Worm (Caenorhabditis elegans): Measurements from ENCODE around the gene F25H9.2.

DNA sequence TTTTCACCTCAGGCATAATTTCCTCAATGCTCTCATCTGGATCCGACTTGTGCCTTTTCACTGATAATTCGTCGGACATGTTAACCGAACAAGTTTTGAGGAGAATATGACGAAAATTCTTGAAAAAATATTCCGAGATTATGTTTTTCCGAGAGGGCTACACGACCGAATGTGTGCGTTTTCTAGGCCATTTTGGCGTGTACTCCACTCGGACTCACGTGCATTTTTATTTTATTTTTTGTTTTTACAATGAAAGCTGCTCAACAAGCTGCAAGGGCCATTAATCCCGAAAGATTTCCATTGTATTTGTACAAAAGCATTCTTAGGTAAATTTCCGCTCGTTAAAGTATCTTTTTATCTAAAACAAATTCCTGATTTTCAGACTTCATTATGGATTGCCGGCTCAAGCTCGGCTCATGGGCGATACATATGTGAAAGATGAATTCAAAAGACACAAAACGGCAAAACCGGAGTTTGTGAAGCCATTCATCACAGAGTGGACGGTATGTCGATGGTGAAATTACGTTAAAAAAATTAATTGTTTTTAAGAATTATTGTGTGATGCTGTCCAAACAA lies 10.4 kb downstream of the F25H9.2 start, which contains the start of the genes F25H9.6 and F25H9.7:
- TF ChIP-seq flt-1 (GFP tag; IDR thresholded peaks at IDR 0.05) (peak; percentile 65; the same call in 1 of the 2 replicates), tab-1 (GFP tag; IDR thresholded peaks at IDR 0.05) (no peak), klf-2 (GFP tag; conservative IDR thresholded peaks at IDR 0.05) (no peak), med-1 (GFP tag; optimal IDR thresholded peaks at IDR 0.05; ENCODE audit: insufficient read depth) (no peak), ref-1 (GFP tag; conservative IDR thresholded peaks at IDR 0.05) (no peak), T22C8.4 (GFP tag; IDR thresholded peaks at IDR 0.05) (no peak)
